Fruit fly (Drosophila melanogaster) whole organism, embryonic: ENCODE data around the gene CG15914.

Experiments used
- B-H1 ChIP-seq: fragments of 200-800 bp; sonication (Bioruptor generic); IDR thresholded peaks from 3 replicates; pipeline ENCODE4 v1.3.6; 2022; ENCODE audit warnings: missing biosample characterization, missing genetic modification characterization
- BEAF-32 ChIP-seq: fragments of 200-800 bp; sonication (Bioruptor generic); optimal IDR thresholded peaks from 3 replicates; lab custom pipeline; 2017; ENCODE audit warnings: missing biosample characterization, missing genetic modification characterization, mild to moderate bottlenecking, moderate library complexity, missing genetic modification reagents
- Bdp1 ChIP-seq: fragments of 200-800 bp; sonication (Bioruptor generic); optimal IDR thresholded peaks from 3 replicates; lab custom pipeline; 2016; ENCODE audit warnings: missing biosample characterization, missing genetic modification characterization
- CG1024 ChIP-seq: fragments of 200-800 bp; sonication (Bioruptor generic); IDR thresholded peaks from 2 replicates; pipeline ENCODE4 v1.3.6; 2022; ENCODE audit warnings: missing biosample characterization, missing genetic modification characterization
- CG11456 ChIP-seq: fragments of 200-800 bp; sonication (Bioruptor generic); IDR thresholded peaks from 3 replicates; pipeline ENCODE4 v1.3.6; 2022; ENCODE audit warnings: missing biosample characterization, missing genetic modification characterization
- CG11560 ChIP-seq: fragments of 200-800 bp; sonication (Bioruptor generic); IDR thresholded peaks from 3 replicates; pipeline ENCODE4 v1.3.6; 2022; ENCODE audit warnings: missing biosample characterization, missing genetic modification characterization
- CG1233 ChIP-seq: fragments of 200-800 bp; sonication (Bioruptor generic); optimal IDR thresholded peaks from 4 replicates; lab custom pipeline; 2018; ENCODE audit warnings: missing biosample characterization, mild to moderate bottlenecking, missing genetic modification characterization
- CG12744 ChIP-seq: fragments of 200-800 bp; sonication (Bioruptor generic); optimal IDR thresholded peaks from 2 replicates; lab custom pipeline; 2016; ENCODE audit warnings: missing biosample characterization, missing genetic modification characterization
- CG13123 ChIP-seq: fragments of 200-800 bp; sonication (Bioruptor generic); optimal IDR thresholded peaks from 2 replicates; lab custom pipeline; 2016; ENCODE audit warnings: missing biosample characterization, missing genetic modification characterization
- CG13287 ChIP-seq: fragments of 200-800 bp; sonication (Bioruptor generic); IDR thresholded peaks from 2 replicates; pipeline ENCODE4 v1.3.6; 2022; ENCODE audit warnings: missing biosample characterization, missing genetic modification characterization; ENCODE audit not compliant: partially characterized antibody
- CG1529 ChIP-seq: fragments of 200-800 bp; sonication (Bioruptor generic); optimal IDR thresholded peaks from 3 replicates; lab custom pipeline; 2018; ENCODE audit warnings: missing biosample characterization, missing genetic modification characterization
- CG17385 ChIP-seq: fragments of 200-800 bp; sonication (Bioruptor generic); optimal IDR thresholded peaks from 3 replicates; lab custom pipeline; 2018; ENCODE audit warnings: missing biosample characterization, mild to moderate bottlenecking, missing genetic modification characterization
- CG17829 ChIP-seq: fragments of 200-800 bp; optimal IDR thresholded peaks from 2 replicates; lab custom pipeline; 2019; ENCODE audit warnings: missing biosample characterization, mild to moderate bottlenecking, missing genetic modification characterization, moderate library complexity
- CG2712 ChIP-seq: fragments of 200-800 bp; optimal IDR thresholded peaks from 3 replicates; lab custom pipeline; 2019; ENCODE audit warnings: missing biosample characterization, mild to moderate bottlenecking, missing genetic modification characterization, moderate library complexity
- CG3163 ChIP-seq: fragments of 200-800 bp; sonication (Bioruptor generic); optimal IDR thresholded peaks from 3 replicates; lab custom pipeline; 2016; ENCODE audit warnings: missing biosample characterization, missing genetic modification characterization
- CG33557 ChIP-seq: fragments of 200-800 bp; sonication (Bioruptor generic); optimal IDR thresholded peaks from 2 replicates; lab custom pipeline; 2019; ENCODE audit warnings: missing biosample characterization, mild to moderate bottlenecking, missing genetic modification characterization, moderate library complexity
- CG4360 ChIP-seq: fragments of 200-800 bp; sonication (Bioruptor generic); IDR thresholded peaks from 2 replicates; pipeline ENCODE4 v1.3.6; 2022; ENCODE audit warnings: missing biosample characterization, missing genetic modification characterization
- CG4730 ChIP-seq: fragments of 200-800 bp; sonication (Bioruptor generic); IDR thresholded peaks from 2 replicates; pipeline ENCODE4 v1.3.6; 2022; ENCODE audit warnings: missing biosample characterization, missing genetic modification characterization
- CG6683 ChIP-seq: fragments of 200-800 bp; sonication (Bioruptor generic); optimal IDR thresholded peaks from 2 replicates; lab custom pipeline; 2017; ENCODE audit warnings: missing biosample characterization, mild to moderate bottlenecking, missing genetic modification characterization, missing genetic modification reagents
- CG6765 ChIP-seq: fragments of 200-800 bp; sonication (Bioruptor generic); optimal IDR thresholded peaks from 3 replicates; lab custom pipeline; 2017; ENCODE audit warnings: missing biosample characterization, mild to moderate bottlenecking, missing genetic modification characterization
- CG8765 ChIP-seq: fragments of 200-800 bp; sonication (Bioruptor generic); IDR thresholded peaks from 2 replicates; pipeline ENCODE4 v1.3.6; 2022; ENCODE audit warnings: missing biosample characterization, missing genetic modification characterization
- CG9437 ChIP-seq: fragments of 200-800 bp; sonication (Bioruptor generic); optimal IDR thresholded peaks from 2 replicates; lab custom pipeline; 2018; ENCODE audit warnings: missing biosample characterization, mild to moderate bottlenecking, missing genetic modification characterization
- Dp ChIP-seq: fragments of 200-800 bp; sonication (Bioruptor generic); optimal IDR thresholded peaks from 2 replicates; lab custom pipeline; 2018; ENCODE audit warnings: missing biosample characterization, mild to moderate bottlenecking, missing genetic modification characterization, moderate library complexity
- E2f2 ChIP-seq: fragments of 200-800 bp; sonication (Bioruptor generic); IDR thresholded peaks from 2 replicates; pipeline ENCODE4 v1.3.6; 2022; ENCODE audit warnings: missing biosample characterization, missing genetic modification characterization
- Ets97D ChIP-seq: fragments of 200-800 bp; sonication (Bioruptor generic); optimal IDR thresholded peaks from 3 replicates; lab custom pipeline; 2016; ENCODE audit warnings: missing biosample characterization, missing genetic modification characterization
- HmgD ChIP-seq: fragments of 200-800 bp; sonication (Bioruptor generic); optimal IDR thresholded peaks from 3 replicates; lab custom pipeline; 2016; ENCODE audit warnings: missing biosample characterization, missing genetic modification characterization
- Lhr ChIP-seq: fragments of 200-800 bp; sonication (Bioruptor generic); optimal IDR thresholded peaks from 3 replicates; lab custom pipeline; 2017; ENCODE audit warnings: mild to moderate bottlenecking, missing biosample characterization, missing genetic modification reagents, missing genetic modification characterization
- MBD-R2 ChIP-seq: fragments of 200-800 bp; sonication (Bioruptor generic); IDR thresholded peaks from 2 replicates; pipeline ENCODE4 v1.3.6; 2022; ENCODE audit warnings: missing biosample characterization, missing genetic modification characterization
- MESR4 ChIP-seq: fragments of 200-800 bp; sonication (Bioruptor generic); optimal IDR thresholded peaks from 2 replicates; lab custom pipeline; 2018; ENCODE audit warnings: missing biosample characterization, mild to moderate bottlenecking, missing genetic modification characterization, moderate library complexity
- MTF-1 ChIP-seq: fragments of 200-800 bp; sonication (Bioruptor generic); optimal IDR thresholded peaks from 2 replicates; lab custom pipeline; 2018; ENCODE audit warnings: missing biosample characterization, mild to moderate bottlenecking, missing genetic modification characterization, borderline replicate concordance
- NfI ChIP-seq: fragments of 200-800 bp; sonication (Bioruptor generic); optimal IDR thresholded peaks from 3 replicates; lab custom pipeline; 2018; ENCODE audit warnings: missing biosample characterization, mild to moderate bottlenecking, missing genetic modification characterization, moderate library complexity
- Oaz ChIP-seq: fragments of 200-800 bp; sonication (Bioruptor generic); IDR thresholded peaks from 2 replicates; pipeline ENCODE4 v1.3.6; 2022; ENCODE audit warnings: missing biosample characterization, missing genetic modification characterization
- Rx ChIP-seq: fragments of 200-800 bp; sonication (Bioruptor generic); IDR thresholded peaks from 2 replicates; pipeline ENCODE4 v1.3.6; 2022; ENCODE audit warnings: missing biosample characterization, missing genetic modification characterization
- Sry-δ ChIP-seq: fragments of 200-800 bp; sonication (Bioruptor generic); optimal IDR thresholded peaks from 2 replicates; lab custom pipeline; 2016; ENCODE audit warnings: missing biosample characterization, missing genetic modification characterization
- YL-1 ChIP-seq: fragments of 200-800 bp; sonication (Bioruptor generic); optimal IDR thresholded peaks from 3 replicates; lab custom pipeline; 2017; ENCODE audit warnings: missing biosample characterization, mild to moderate bottlenecking, missing genetic modification characterization
- bowl ChIP-seq: fragments of 200-800 bp; sonication (Bioruptor generic); IDR thresholded peaks from 2 replicates; pipeline ENCODE4 v1.3.6; 2022; ENCODE audit warnings: missing biosample characterization, missing genetic modification characterization
- cato ChIP-seq: fragments of 200-800 bp; sonication (Bioruptor generic); optimal IDR thresholded peaks from 2 replicates; lab custom pipeline; 2016; ENCODE audit warnings: missing biosample characterization, missing genetic modification characterization, borderline replicate concordance
- dmrt11E ChIP-seq: fragments of 200-800 bp; sonication (Bioruptor generic); optimal IDR thresholded peaks from 3 replicates; lab custom pipeline; 2018; ENCODE audit warnings: missing biosample characterization, mild to moderate bottlenecking, missing genetic modification characterization, moderate library complexity
- dysf ChIP-seq: fragments of 200-800 bp; sonication (Bioruptor generic); IDR thresholded peaks from 3 replicates; pipeline ENCODE4 v1.3.6; 2022; ENCODE audit warnings: missing biosample characterization, missing genetic modification characterization
- fd96Cb ChIP-seq: fragments of 200-800 bp; sonication (Bioruptor generic); optimal IDR thresholded peaks from 2 replicates; lab custom pipeline; 2018; ENCODE audit warnings: missing biosample characterization, mild to moderate bottlenecking, missing genetic modification characterization, moderate library complexity
- grn ChIP-seq: fragments of 200-800 bp; sonication (Bioruptor generic); optimal IDR thresholded peaks from 3 replicates; lab custom pipeline; 2017; ENCODE audit warnings: missing biosample characterization, missing genetic modification characterization
- nau ChIP-seq: fragments of 200-800 bp; sonication (Bioruptor generic); optimal IDR thresholded peaks from 3 replicates; lab custom pipeline; 2017; ENCODE audit warnings: missing biosample characterization, mild to moderate bottlenecking, missing genetic modification characterization, missing genetic modification reagents
- peb ChIP-seq: fragments of 200-800 bp; sonication (Bioruptor generic); IDR thresholded peaks from 2 replicates; pipeline ENCODE4 v1.3.6; 2022; ENCODE audit warnings: missing biosample characterization, missing genetic modification characterization
- pzg ChIP-seq: fragments of 200-800 bp; sonication (Bioruptor generic); optimal IDR thresholded peaks from 3 replicates; lab custom pipeline; 2018; ENCODE audit warnings: missing biosample characterization, mild to moderate bottlenecking, missing genetic modification characterization, moderate library complexity
- sc ChIP-seq, 3 experiments: fragments of >200 bp in 2 of 3; fragments of 200-800 bp in 1 of 3; sonication (Bioruptor generic) in 1 of 3; optimal IDR thresholded peaks; 2 replicates in 2 of 3; 3 replicates in 1 of 3; lab custom pipeline; 2017; ENCODE audit warnings: mild to moderate bottlenecking in 1 of 3, missing biosample characterization in 1 of 3, missing genetic modification characterization in 1 of 3, missing genetic modification reagents in 1 of 3
- slbo ChIP-seq: fragments of 200-800 bp; sonication (Bioruptor generic); IDR thresholded peaks from 2 replicates; pipeline ENCODE4 v1.3.6; 2022; ENCODE audit warnings: missing biosample characterization, missing genetic modification characterization
- slou ChIP-seq: fragments of 200-800 bp; sonication (Bioruptor generic); optimal IDR thresholded peaks from 3 replicates; lab custom pipeline; 2016; ENCODE audit warnings: missing biosample characterization, missing genetic modification characterization
- ssp ChIP-seq: fragments of 200-800 bp; sonication (Bioruptor generic); IDR thresholded peaks from 2 replicates; pipeline ENCODE4 v1.3.6; 2022; ENCODE audit warnings: missing biosample characterization, missing genetic modification characterization
- unc-4 ChIP-seq: fragments of 200-800 bp; sonication (Bioruptor generic); IDR thresholded peaks from 2 replicates; pipeline ENCODE4 v1.3.6; 2022; ENCODE audit warnings: missing biosample characterization, missing genetic modification characterization; ENCODE audit not compliant: partially characterized antibody
- unpg ChIP-seq: fragments of 200-800 bp; sonication (Bioruptor generic); optimal IDR thresholded peaks from 3 replicates; lab custom pipeline; 2018; ENCODE audit warnings: missing biosample characterization, mild to moderate bottlenecking, missing genetic modification characterization, moderate library complexity
- zf30C ChIP-seq: fragments of 200-800 bp; sonication (Bioruptor generic); optimal IDR thresholded peaks from 3 replicates; lab custom pipeline; 2018; ENCODE audit warnings: missing biosample characterization, mild to moderate bottlenecking, missing genetic modification characterization

The CG15914 gene

DNA sequence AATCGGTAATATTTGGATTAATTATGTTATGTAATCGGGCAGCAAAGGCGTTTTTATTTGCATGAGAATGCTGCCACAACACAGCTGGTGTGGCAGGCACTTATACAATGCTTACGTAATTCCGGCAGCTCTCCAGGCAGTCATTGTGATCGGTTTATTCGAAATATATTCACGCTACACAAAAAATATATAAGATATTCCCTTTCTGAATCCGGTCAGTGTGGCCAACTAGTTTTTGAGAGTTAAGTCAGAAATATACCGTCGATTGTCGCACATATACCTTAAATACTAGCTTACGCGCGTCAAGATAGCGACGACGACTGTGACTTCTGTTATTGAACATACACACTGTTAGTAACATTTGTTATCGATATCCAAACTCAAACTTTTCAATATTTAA, 4.2 kb upstream of the CG15914 start, which contains the start of gene sun (continued):
- no peak for TF ChIP-seq nau (GFP tag; lab: Kevin White, UChicago)
- TF ChIP-seq CG3163 (GFP tag; lab: Kevin White, UChicago): no peak
- TF ChIP-seq Sry-δ (GFP tag; lab: Kevin White, UChicago): peak; percentile 29
- peak; percentile 87 for TF ChIP-seq MESR4 (GFP tag; lab: Kevin White, UChicago)
- TF ChIP-seq unpg: no peak
- TF ChIP-seq pzg (GFP tag; lab: Kevin White, UChicago): peak; percentile 79
- TF ChIP-seq BEAF-32 (GFP tag; lab: Kevin White, UChicago): peak; percentile 51
- TF ChIP-seq CG6765: no peak
- TF ChIP-seq CG11560 (tag; lab: Robert Waterston, UW): no peak
- no peak for TF ChIP-seq CG17385 (GFP tag; lab: Kevin White, UChicago)
- TF ChIP-seq MTF-1 (GFP tag; lab: Kevin White, UChicago): no peak
- TF ChIP-seq Bdp1 (GFP tag; lab: Kevin White, UChicago): no peak
- TF ChIP-seq Oaz (GFP tag; lab: Robert Waterston, UW): no peak
- TF ChIP-seq CG9437 (GFP tag; lab: Kevin White, UChicago): no peak
- TF ChIP-seq slou (GFP tag; lab: Kevin White, UChicago): no peak
- TF ChIP-seq CG1529 (GFP tag; lab: Kevin White, UChicago): no peak
- peak; percentile 67 for TF ChIP-seq Ets97D (GFP tag; lab: Kevin White, UChicago)
- TF ChIP-seq HmgD (GFP tag; lab: Kevin White, UChicago): no peak
- no peak for TF ChIP-seq CG4360 (GFP tag; lab: Robert Waterston, UW)
- peak; percentile 73 for TF ChIP-seq YL-1 (GFP tag; lab: Kevin White, UChicago)
- TF ChIP-seq slbo (GFP tag; lab: Robert Waterston, UW): no peak
- TF ChIP-seq cato: no peak
- peak; percentile 49 for TF ChIP-seq Dp (GFP tag; lab: Kevin White, UChicago)
- no peak for TF ChIP-seq CG1233
- TF ChIP-seq CG4730 (GFP tag; lab: Robert Waterston, UW): no peak
- TF ChIP-seq sc (optimal IDR thresholded peaks at IDR 0.05; lab: Kevin White, UChicago): no peak
- TF ChIP-seq sc (GFP tag; optimal IDR thresholded peaks at IDR 0.05; lab: Kevin White, UChicago): no peak
- no peak for TF ChIP-seq CG33557 (GFP tag; lab: Kevin White, UChicago)
- TF ChIP-seq CG1024 (GFP tag; lab: Robert Waterston, UW): no peak
- no peak for TF ChIP-seq ssp (GFP tag; lab: Robert Waterston, UW)
- TF ChIP-seq unc-4 (GFP tag; lab: Robert Waterston, UW): peak; percentile 35; the same call in 1 of the 2 replicates
- no peak for TF ChIP-seq NfI (GFP tag; lab: Kevin White, UChicago)
- peak; percentile 46; the same call in 1 of the 2 replicates for TF ChIP-seq CG13287
- no peak for TF ChIP-seq CG11456 (GFP tag; lab: Robert Waterston, UW)
- no peak for TF ChIP-seq CG13123 (GFP tag; lab: Kevin White, UChicago)
- peak; percentile 18 for TF ChIP-seq CG17829 (tag; lab: Kevin White, UChicago)
- TF ChIP-seq peb: no peak
- 0 out of 2 replicates have a peak, but pooled peaks have one; percentile 38 for TF ChIP-seq E2f2 (GFP tag; lab: Robert Waterston, UW)
- TF ChIP-seq Lhr (GFP tag; lab: Kevin White, UChicago): peak; percentile 10
- TF ChIP-seq dysf (GFP tag; lab: Robert Waterston, UW): no peak
- no peak for TF ChIP-seq fd96Cb
- TF ChIP-seq CG2712: peak; percentile 16
- no peak for TF ChIP-seq Rx (GFP tag; lab: Robert Waterston, UW)
- no peak for TF ChIP-seq B-H1
- peak; percentile 37; the same call in 1 of the 2 replicates for TF ChIP-seq MBD-R2 (GFP tag; lab: Robert Waterston, UW)
- no peak for TF ChIP-seq zf30C (GFP tag; lab: Kevin White, UChicago)
- TF ChIP-seq CG8765 (GFP tag; lab: Robert Waterston, UW): no peak
- no peak for TF ChIP-seq grn
- TF ChIP-seq dmrt11E (tag; lab: Kevin White, UChicago): no peak
- TF ChIP-seq bowl: no peak
- no peak for TF ChIP-seq CG6683 (GFP tag; lab: Kevin White, UChicago)
- no peak for TF ChIP-seq CG12744 (GFP tag; lab: Kevin White, UChicago)
